Worm (Caenorhabditis elegans): ENCODE results near the gene ZK1058.9.

ZK1058.9 gene

DNA sequence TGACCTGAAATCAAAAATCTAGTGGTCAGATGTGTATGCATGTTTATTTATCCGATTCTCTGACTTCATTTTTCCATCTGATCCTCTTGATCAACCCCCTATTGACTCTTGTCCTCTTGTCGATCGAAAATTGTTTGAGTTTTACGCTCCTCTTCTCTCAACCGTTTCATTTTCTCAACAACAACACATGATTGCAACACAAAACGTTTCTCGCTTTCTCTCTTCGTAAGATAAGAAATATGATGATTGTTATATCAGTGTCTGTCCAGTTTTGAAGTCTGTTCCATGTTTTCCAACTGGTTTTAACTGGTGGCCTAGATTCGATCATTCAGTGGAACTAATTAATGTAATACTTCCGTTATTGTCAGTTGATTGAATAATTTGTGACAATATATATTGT is 26.0 kb upstream of the ZK1058.9 start:
- no peak for TF ChIP-seq ztf-4 (tag; optimal IDR thresholded peaks at IDR 0.05)
- no peak for TF ChIP-seq ztf-11 (tag; optimal IDR thresholded peaks at IDR 0.05)
- TF ChIP-seq nhr-43 (tag; optimal IDR thresholded peaks at IDR 0.05; ENCODE audit: poor library complexity, severe bottlenecking), result peak; percentile 46
- no peak for TF ChIP-seq nhr-28 (tag; optimal IDR thresholded peaks at IDR 0.05)
- peak; percentile 15 for TF ChIP-seq snpc-4 (tag; optimal IDR thresholded peaks at IDR 0.05)
- no peak for TF ChIP-seq ama-1 (optimal IDR thresholded peaks at IDR 0.05)
- TF ChIP-seq nhr-11 (tag; optimal IDR thresholded peaks at IDR 0.05), result no peak
- TF ChIP-seq hmg-11 (tag; optimal IDR thresholded peaks at IDR 0.05), result no peak
- TF ChIP-seq sea-2 (GFP tag; optimal IDR thresholded peaks at IDR 0.05), result no peak
- no peak for TF ChIP-seq egl-5 (tag; optimal IDR thresholded peaks at IDR 0.05)
- no peak for TF ChIP-seq R02D3.7 (tag; optimal IDR thresholded peaks at IDR 0.05)
- TF ChIP-seq fkh-2 (tag; optimal IDR thresholded peaks at IDR 0.05), result no peak
- no peak for TF ChIP-seq ceh-28 (tag; optimal IDR thresholded peaks at IDR 0.05)
- TF ChIP-seq nhr-23 (tag; optimal IDR thresholded peaks at IDR 0.05), result peak; percentile 77
- TF ChIP-seq unc-39 (tag; optimal IDR thresholded peaks at IDR 0.05), result no peak
- TF ChIP-seq ceh-16 (tag; optimal IDR thresholded peaks at IDR 0.05), result no peak
- no peak for TF ChIP-seq unc-62 (GFP tag; optimal IDR thresholded peaks at IDR 0.05)
- no peak for TF ChIP-seq fos-1 (tag; optimal IDR thresholded peaks at IDR 0.05)
- no peak for TF ChIP-seq tbx-2 (tag; optimal IDR thresholded peaks at IDR 0.05)
- TF ChIP-seq pqm-1 (tag; optimal IDR thresholded peaks at IDR 0.05), result peak; percentile 26
- TF ChIP-seq elt-1 (tag; optimal IDR thresholded peaks at IDR 0.05), result no peak
- no peak for TF ChIP-seq nhr-67 (tag; optimal IDR thresholded peaks at IDR 0.05)
- no peak for TF ChIP-seq ceh-9 (tag; optimal IDR thresholded peaks at IDR 0.05)
- TF ChIP-seq ZK546.5 (tag; optimal IDR thresholded peaks at IDR 0.05), result no peak
- no peak for TF ChIP-seq skn-1 (tag; optimal IDR thresholded peaks at IDR 0.05)
- no peak for TF ChIP-seq ceh-82 (tag; optimal IDR thresholded peaks at IDR 0.05)
- TF ChIP-seq nhr-25 (tag; optimal IDR thresholded peaks at IDR 0.05), result no peak
- TF ChIP-seq mml-1 (tag; optimal IDR thresholded peaks at IDR 0.05), result no peak
- TF ChIP-seq fkh-10 (GFP tag; optimal IDR thresholded peaks at IDR 0.05), result no peak
- no peak for TF ChIP-seq nhr-12 (tag; optimal IDR thresholded peaks at IDR 0.05)
- peak; percentile 80 for TF ChIP-seq pha-4 (tag; optimal IDR thresholded peaks at IDR 0.05)
- TF ChIP-seq daf-12 (tag; optimal IDR thresholded peaks at IDR 0.05), result no peak
- TF ChIP-seq aly-2 (tag; optimal IDR thresholded peaks at IDR 0.05), result no peak
- no peak for TF ChIP-seq eor-1 (tag; optimal IDR thresholded peaks at IDR 0.05)
- no peak for TF ChIP-seq lin-39 (tag; optimal IDR thresholded peaks at IDR 0.05)
- no peak for TF ChIP-seq nhr-77 (tag; optimal IDR thresholded peaks at IDR 0.05)
- no peak for TF ChIP-seq egl-27 (tag; optimal IDR thresholded peaks at IDR 0.05)
- peak; percentile 26 for TF ChIP-seq elt-2 (tag; optimal IDR thresholded peaks at IDR 0.05)
- no peak for TF ChIP-seq elt-3 (tag; optimal IDR thresholded peaks at IDR 0.05)
- no peak for TF ChIP-seq nhr-76 (tag; optimal IDR thresholded peaks at IDR 0.05)
- no peak for TF ChIP-seq zag-1 (tag; optimal IDR thresholded peaks at IDR 0.05)
- TF ChIP-seq mdl-1 (tag; optimal IDR thresholded peaks at IDR 0.05), result no peak
- peak; percentile 8 for TF ChIP-seq nfya-1 (tag; optimal IDR thresholded peaks at IDR 0.05; ENCODE audit: insufficient read depth)

DNA sequence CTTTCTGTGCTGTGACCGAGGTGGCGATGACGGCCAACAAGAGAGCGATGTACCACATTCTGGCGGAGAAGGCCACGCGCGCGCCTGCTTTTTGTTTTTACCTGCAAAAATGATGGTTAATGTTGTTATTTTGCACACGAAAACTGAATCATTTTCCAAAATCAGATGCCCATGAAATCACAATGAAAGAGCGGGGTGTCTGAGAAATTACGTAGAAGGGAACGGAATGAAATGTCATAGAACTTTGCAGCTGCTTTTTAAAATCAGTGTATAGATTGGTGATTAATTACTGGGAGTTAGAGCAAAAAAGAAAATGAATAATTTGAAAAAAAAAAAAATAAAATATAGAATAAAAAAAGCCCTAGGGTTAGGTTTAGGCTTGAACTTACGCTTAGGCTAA is 9.8 kb upstream of the ZK1058.9 start, which contains the start of gene npl-10:
Gene npl-10, minus strand, starts transcription at position 101 of the 400 bp plus-strand sequence.
- TF ChIP-seq aly-2 (tag; optimal IDR thresholded peaks at IDR 0.05) (no peak), R02D3.7 (tag; optimal IDR thresholded peaks at IDR 0.05) (no peak), elt-3 (tag; optimal IDR thresholded peaks at IDR 0.05) (no peak), fkh-2 (tag; optimal IDR thresholded peaks at IDR 0.05) (no peak), ceh-16 (tag; optimal IDR thresholded peaks at IDR 0.05) (no peak), elt-1 (tag; optimal IDR thresholded peaks at IDR 0.05) (no peak), nhr-12 (tag; optimal IDR thresholded peaks at IDR 0.05) (no peak), mml-1 (tag; optimal IDR thresholded peaks at IDR 0.05) (no peak), pqm-1 (tag; optimal IDR thresholded peaks at IDR 0.05) (no peak), nfya-1 (tag; optimal IDR thresholded peaks at IDR 0.05; ENCODE audit: insufficient read depth) (no peak), nhr-67 (tag; optimal IDR thresholded peaks at IDR 0.05) (no peak), eor-1 (tag; optimal IDR thresholded peaks at IDR 0.05) (no peak), fos-1 (tag; optimal IDR thresholded peaks at IDR 0.05) (no peak), pha-4 (tag; optimal IDR thresholded peaks at IDR 0.05) (no peak), snpc-4 (tag; optimal IDR thresholded peaks at IDR 0.05) (no peak), lin-39 (tag; optimal IDR thresholded peaks at IDR 0.05) (no peak), lsy-12 (tag; optimal IDR thresholded peaks at IDR 0.05) (no peak)
